Worm (Caenorhabditis elegans) whole organism, L1 larva: ENCODE results near the gene K07E12.2.

ENCODE experiments used
- F16B12.6 ChIP-seq: fragments of 150-350 bp; optimal IDR thresholded peaks from 2 replicates; lab custom pipeline; 2014; ENCODE audit warnings: missing biosample characterization, missing genetic modification characterization
- ama-1 ChIP-seq: fragments of 150-350 bp; optimal IDR thresholded peaks from 2 replicates; lab custom pipeline; 2014
- efl-3 ChIP-seq: fragments of 200-800 bp; sonication (Bioruptor generic); optimal IDR thresholded peaks from 2 replicates; lab custom pipeline; 2018; ENCODE audit warnings: mild to moderate bottlenecking, missing genetic modification characterization, missing compliant biosample characterization
- mep-1 ChIP-seq: fragments of 150-350 bp; optimal IDR thresholded peaks from 2 replicates; lab custom pipeline; 2014; ENCODE audit warnings: missing biosample characterization, missing genetic modification characterization

DNA sequence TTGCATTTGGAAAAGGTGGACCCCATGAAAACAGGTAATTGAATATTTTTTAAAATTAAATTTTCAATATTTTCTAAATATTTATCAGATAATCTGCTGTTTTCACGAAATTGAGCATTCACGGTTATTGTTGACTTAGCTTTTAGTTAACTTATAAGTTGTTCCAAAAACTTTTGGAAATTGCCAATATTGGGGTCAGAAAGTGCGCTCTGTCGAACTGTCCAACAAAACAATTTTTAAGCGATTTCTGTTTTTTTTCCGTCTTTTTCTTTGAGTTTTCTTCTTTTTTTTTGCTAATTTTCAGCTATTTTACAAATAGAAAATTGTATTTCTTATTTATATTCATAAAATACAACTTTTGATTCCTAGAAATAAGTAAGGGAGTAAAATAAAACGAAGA lies 5.8 kb upstream of the K07E12.2 start:
- TF ChIP-seq efl-3 (GFP tag; lab: Kevin White, UChicago) (no peak), F16B12.6 (tag; lab: Kevin White, UChicago) (no peak), mep-1 (tag; lab: Kevin White, UChicago) (no peak), ama-1 (lab: Kevin White, UChicago) (no peak)
